Fruit fly (Drosophila melanogaster): Measurements from ENCODE around the gene CG4991.

- TF ChIP-seq Eip93F (GFP tag; optimal IDR thresholded peaks at IDR 0.05) (no peak), CG3032 (tag; optimal IDR thresholded peaks at IDR 0.05) (no peak), Sox15 (GFP tag; optimal IDR thresholded peaks at IDR 0.05) (no peak), CG32006 (GFP tag; optimal IDR thresholded peaks at IDR 0.05) (no peak), Sox14 (GFP tag; optimal IDR thresholded peaks at IDR 0.05) (no peak), Blimp-1 (GFP tag; optimal IDR thresholded peaks at IDR 0.05) (no peak), CG6276 (GFP tag; optimal IDR thresholded peaks at IDR 0.05) (no peak), CG34406 (GFP tag; optimal IDR thresholded peaks at IDR 0.05) (no peak), net (GFP tag; optimal IDR thresholded peaks at IDR 0.05) (no peak), Eip75B (GFP tag; optimal IDR thresholded peaks at IDR 0.05) (no peak), CG8119 (GFP tag; IDR thresholded peaks at IDR 0.05) (no peak), Hr4 (GFP tag; optimal IDR thresholded peaks at IDR 0.05) (no peak), OdsH (GFP tag; optimal IDR thresholded peaks at IDR 0.05) (no peak)
Measured at dm6 chrX:17068423-17068822, 23.2 kb upstream of the CG4991 start, which contains the start of gene CG43077.
